Fruit fly (Drosophila melanogaster): Measurements from ENCODE around the gene lace.

DNA sequence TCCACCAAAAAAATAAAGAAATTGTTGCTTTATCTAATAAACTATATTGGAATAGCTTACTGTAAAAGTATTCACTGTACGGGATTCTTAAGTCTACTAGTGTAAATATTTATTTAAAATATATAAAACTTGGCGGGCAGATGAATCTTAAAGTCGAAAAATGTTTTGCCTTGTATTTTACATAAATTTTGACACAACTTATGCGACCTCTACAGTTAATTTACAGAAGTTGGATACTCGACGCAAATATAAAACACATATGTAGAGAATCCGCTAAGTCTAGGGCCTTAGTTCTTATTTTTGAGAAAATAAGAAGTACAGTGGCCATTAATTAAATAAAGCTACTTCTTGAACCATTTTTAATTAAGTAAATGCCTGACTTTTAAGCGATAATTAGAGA is 5.6 kb downstream of the lace start:
- no peak for TF ChIP-seq N (GFP tag; optimal IDR thresholded peaks at IDR 0.05)
- TF ChIP-seq h (GFP tag; optimal IDR thresholded peaks at IDR 0.05): no peak
- TF ChIP-seq foxo (GFP tag; optimal IDR thresholded peaks at IDR 0.05): no peak
- no peak for TF ChIP-seq woc (GFP tag; optimal IDR thresholded peaks at IDR 0.05)
- no peak for TF ChIP-seq Hr83 (GFP tag; optimal IDR thresholded peaks at IDR 0.05; ENCODE audit: poor library complexity, severe bottlenecking)
- no peak for TF ChIP-seq usp (GFP tag; optimal IDR thresholded peaks at IDR 0.05)
- no peak for TF ChIP-seq lola (GFP tag; optimal IDR thresholded peaks at IDR 0.05)
- TF ChIP-seq Myc (optimal IDR thresholded peaks at IDR 0.05): no peak
- no peak for TF ChIP-seq rgr (GFP tag; optimal IDR thresholded peaks at IDR 0.05)
- no peak for TF ChIP-seq br (GFP tag; optimal IDR thresholded peaks at IDR 0.05)
- no peak for TF ChIP-seq Vsx2 (GFP tag; optimal IDR thresholded peaks at IDR 0.05; ENCODE audit: partially characterized antibody)
- no peak for TF ChIP-seq GATAd (GFP tag; optimal IDR thresholded peaks at IDR 0.05)
- no peak for TF ChIP-seq jim (GFP tag; optimal IDR thresholded peaks at IDR 0.05)

Data from whole organism, wandering third instar larva.